Fruit fly (Drosophila melanogaster): ENCODE results near the gene NimB1.

Gene NimB1

dm6 chr2L:13960399-13960798 lies 2.9 kb upstream of the NimB1 start:
- TF ChIP-seq CG8478 (optimal IDR thresholded peaks at IDR 0.05) (no peak), EcR (GFP tag; optimal IDR thresholded peaks at IDR 0.05) (no peak), psq (optimal IDR thresholded peaks at IDR 0.05) (no peak), Dll (optimal IDR thresholded peaks at IDR 0.05) (no peak), pan (optimal IDR thresholded peaks at IDR 0.05) (no peak), usp (GFP tag; optimal IDR thresholded peaks at IDR 0.05) (no peak)

dm6 chr2L:13966732-13967316 lies 3.5 kb downstream of the NimB1 start, which contains the start of gene NimB2:
Gene NimB2, minus strand, starts transcription at chr2L:13967018.
- no peak for TF ChIP-seq EcR (GFP tag; optimal IDR thresholded peaks at IDR 0.05)
- TF ChIP-seq Dll (optimal IDR thresholded peaks at IDR 0.05): no peak
- TF ChIP-seq usp (GFP tag; optimal IDR thresholded peaks at IDR 0.05): no peak
- no peak for TF ChIP-seq CG8478 (optimal IDR thresholded peaks at IDR 0.05)
- TF ChIP-seq pan (optimal IDR thresholded peaks at IDR 0.05): no peak
- TF ChIP-seq psq (optimal IDR thresholded peaks at IDR 0.05): no peak

- TF ChIP-seq Dll (optimal IDR thresholded peaks at IDR 0.05) (no peak), usp (GFP tag; optimal IDR thresholded peaks at IDR 0.05) (no peak), psq (optimal IDR thresholded peaks at IDR 0.05) (no peak), pan (optimal IDR thresholded peaks at IDR 0.05) (no peak), EcR (GFP tag; optimal IDR thresholded peaks at IDR 0.05) (no peak), CG8478 (optimal IDR thresholded peaks at IDR 0.05) (no peak)
These were observed 4.6 kb downstream of the NimB1 start, which contains the start of gene NimB3 for dm6 chr2L:13967846-13968350. Gene NimB3, minus strand, starts transcription at chr2L:13967985.

- TF ChIP-seq usp (GFP tag; optimal IDR thresholded peaks at IDR 0.05): no peak
- no peak for TF ChIP-seq psq (optimal IDR thresholded peaks at IDR 0.05)
- TF ChIP-seq EcR (GFP tag; optimal IDR thresholded peaks at IDR 0.05): no peak
- no peak for TF ChIP-seq Dll (optimal IDR thresholded peaks at IDR 0.05)
- no peak for TF ChIP-seq CG8478 (optimal IDR thresholded peaks at IDR 0.05)
- TF ChIP-seq pan (optimal IDR thresholded peaks at IDR 0.05): no peak
These were observed 6.6 kb downstream of the NimB1 start, which contains the start of the genes NimB4 and NimB5 for dm6 chr2L:13969876-13970275. Gene NimB4, minus strand, starts transcription at chr2L:13969976. Gene NimB5, plus strand, starts transcription at chr2L:13970177.

dm6 chr2L:13972847-13973246 lies 9.5 kb downstream of the NimB1 start, which contains the start of gene He:
Gene He, minus strand, starts transcription at chr2L:13972947.
- TF ChIP-seq CG8478 (optimal IDR thresholded peaks at IDR 0.05) (no peak), Dll (optimal IDR thresholded peaks at IDR 0.05) (no peak), psq (optimal IDR thresholded peaks at IDR 0.05) (no peak)

dm6 chr2L:13976669-13977068 lies 13.4 kb downstream of the NimB1 start, which contains the start of gene NimC1:
Gene NimC1, minus strand, starts transcription at chr2L:13976769.
- TF ChIP-seq usp (GFP tag; optimal IDR thresholded peaks at IDR 0.05): no peak
- TF ChIP-seq CG8478 (optimal IDR thresholded peaks at IDR 0.05): no peak
- no peak for TF ChIP-seq pan (optimal IDR thresholded peaks at IDR 0.05)

dm6 chr2L:13977073-13977472 lies 13.8 kb downstream of the NimB1 start, which contains the start of gene Cyp28a5:
Gene Cyp28a5, plus strand, starts transcription at chr2L:13977302.
- TF ChIP-seq psq (optimal IDR thresholded peaks at IDR 0.05): no peak
- no peak for TF ChIP-seq CG8478 (optimal IDR thresholded peaks at IDR 0.05)
- TF ChIP-seq pan (optimal IDR thresholded peaks at IDR 0.05): no peak
- no peak for TF ChIP-seq Dll (optimal IDR thresholded peaks at IDR 0.05)
- no peak for TF ChIP-seq usp (GFP tag; optimal IDR thresholded peaks at IDR 0.05)
- no peak for TF ChIP-seq EcR (GFP tag; optimal IDR thresholded peaks at IDR 0.05)

dm6 chr2L:13979826-13980225 lies 16.5 kb downstream of the NimB1 start, which contains the start of gene NimC2:
Gene NimC2, plus strand, starts transcription at chr2L:13980126.
- no peak for TF ChIP-seq Dll (optimal IDR thresholded peaks at IDR 0.05)
- no peak for TF ChIP-seq EcR (GFP tag; optimal IDR thresholded peaks at IDR 0.05)

dm6 chr2L:13998952-13999351 lies 35.6 kb downstream of the NimB1 start:
- TF ChIP-seq pan (optimal IDR thresholded peaks at IDR 0.05) (no peak), Dll (optimal IDR thresholded peaks at IDR 0.05) (no peak), psq (optimal IDR thresholded peaks at IDR 0.05) (no peak), usp (GFP tag; optimal IDR thresholded peaks at IDR 0.05) (no peak), CG8478 (optimal IDR thresholded peaks at IDR 0.05) (no peak)

dm6 chr2L:14001078-14001477 lies 37.8 kb downstream of the NimB1 start, which contains the start of gene rk:
Gene rk, minus strand, starts transcription at chr2L:14001248.
- TF ChIP-seq EcR (GFP tag; optimal IDR thresholded peaks at IDR 0.05): no peak
- TF ChIP-seq psq (optimal IDR thresholded peaks at IDR 0.05): no peak
- no peak for TF ChIP-seq CG8478 (optimal IDR thresholded peaks at IDR 0.05)
- TF ChIP-seq Dll (optimal IDR thresholded peaks at IDR 0.05): no peak
- no peak for TF ChIP-seq pan (optimal IDR thresholded peaks at IDR 0.05)
- no peak for TF ChIP-seq usp (GFP tag; optimal IDR thresholded peaks at IDR 0.05)

- TF ChIP-seq EcR (GFP tag; optimal IDR thresholded peaks at IDR 0.05) (no peak), psq (optimal IDR thresholded peaks at IDR 0.05) (no peak), CG8478 (optimal IDR thresholded peaks at IDR 0.05) (no peak)
These were observed 38.6 kb downstream of the NimB1 start for dm6 chr2L:14001887-14002286.

dm6 chr2L:14007801-14008200 lies 44.5 kb downstream of the NimB1 start, which contains the start of gene CG42692:
Gene CG42692, plus strand, starts transcription at chr2L:14008101.
- TF ChIP-seq psq (optimal IDR thresholded peaks at IDR 0.05) (no peak), usp (GFP tag; optimal IDR thresholded peaks at IDR 0.05) (no peak), EcR (GFP tag; optimal IDR thresholded peaks at IDR 0.05) (no peak), pan (optimal IDR thresholded peaks at IDR 0.05) (no peak), Dll (optimal IDR thresholded peaks at IDR 0.05) (no peak), CG8478 (optimal IDR thresholded peaks at IDR 0.05) (no peak)

dm6 chr2L:14010410-14010809 lies 47.1 kb downstream of the NimB1 start:
- no peak for TF ChIP-seq usp (GFP tag; optimal IDR thresholded peaks at IDR 0.05)
- TF ChIP-seq psq (optimal IDR thresholded peaks at IDR 0.05): no peak
- no peak for TF ChIP-seq pan (optimal IDR thresholded peaks at IDR 0.05)
- TF ChIP-seq Dll (optimal IDR thresholded peaks at IDR 0.05): no peak
- TF ChIP-seq EcR (GFP tag; optimal IDR thresholded peaks at IDR 0.05): no peak
- no peak for TF ChIP-seq CG8478 (optimal IDR thresholded peaks at IDR 0.05)

Measured in whole organism.